Fruit fly (Drosophila melanogaster): ENCODE results near the gene ewg.

- TF ChIP-seq CG14711 (tag; optimal IDR thresholded peaks at IDR 0.05) (no peak), Crg-1 (GFP tag; optimal IDR thresholded peaks at IDR 0.05) (no peak), bab1 (GFP tag; optimal IDR thresholded peaks at IDR 0.05) (no peak), Hr96 (GFP tag; optimal IDR thresholded peaks at IDR 0.05) (no peak), toe (GFP tag; optimal IDR thresholded peaks at IDR 0.05) (no peak), CG1620 (GFP tag; optimal IDR thresholded peaks at IDR 0.05) (no peak)
These were observed 2.9 kb downstream of the ewg start for dm6 chrX:276569-276968.

Data from whole organism, adult.